Worm (Caenorhabditis elegans) whole organism, late embryonic: ENCODE measurements around the gene F41E7.6.

Source experiments
- K09A11.1 ChIP-seq: sonication (generic microtip); optimal IDR thresholded peaks from 2 replicates; lab custom pipeline; 2017; ENCODE audit warnings: antibody characterized with exemption, mild to moderate bottlenecking, missing genetic modification characterization, missing compliant biosample characterization; ENCODE audit not compliant: insufficient read depth
- che-1 ChIP-seq: sonication (generic microtip); optimal IDR thresholded peaks from 2 replicates; lab custom pipeline; 2016; ENCODE audit warnings: mild to moderate bottlenecking, missing genetic modification characterization, missing compliant biosample characterization
- dve-1 ChIP-seq: sonication (generic microtip); optimal IDR thresholded peaks from 2 replicates; lab custom pipeline; 2017; ENCODE audit warnings: antibody characterized with exemption, mild to moderate bottlenecking, missing genetic modification characterization, missing compliant biosample characterization
- elt-2 ChIP-seq: sonication (generic microtip); optimal IDR thresholded peaks from 2 replicates; lab custom pipeline; 2016; ENCODE audit warnings: missing genetic modification reagents, missing genetic modification characterization, missing compliant biosample characterization
- hlh-8 ChIP-seq: sonication (generic microtip); optimal IDR thresholded peaks from 2 replicates; lab custom pipeline; 2016; ENCODE audit warnings: missing genotype, missing genetic modification characterization, missing compliant biosample characterization
- lin-11 ChIP-seq: fragments of 200-800 bp; sonication (Bioruptor generic); optimal IDR thresholded peaks from 2 replicates; lab custom pipeline; 2018; ENCODE audit warnings: mild to moderate bottlenecking, missing genetic modification characterization, missing compliant biosample characterization
- nhr-11 ChIP-seq: fragments of 150-350 bp; optimal IDR thresholded peaks from 2 replicates; lab custom pipeline; 2014; ENCODE audit warnings: missing biosample characterization, missing genetic modification characterization
- pha-4 ChIP-seq: fragments of 150-350 bp; optimal IDR thresholded peaks from 2 replicates; lab custom pipeline; 2018; ENCODE audit warnings: missing biosample characterization, missing genetic modification reagents, missing genetic modification characterization
- rnt-1 ChIP-seq: sonication (generic microtip); optimal IDR thresholded peaks from 2 replicates; lab custom pipeline; 2016; ENCODE audit warnings: missing genetic modification characterization, missing compliant biosample characterization

- TF ChIP-seq che-1 (tag; lab: Kevin White, UChicago), result no peak
- TF ChIP-seq lin-11 (tag; lab: Kevin White, UChicago), result no peak
- no peak for TF ChIP-seq hlh-8 (tag; lab: Kevin White, UChicago)
- TF ChIP-seq elt-2, result no peak
- TF ChIP-seq dve-1 (tag; lab: Kevin White, UChicago), result no peak
- no peak for TF ChIP-seq K09A11.1
- no peak for TF ChIP-seq nhr-11
- TF ChIP-seq rnt-1 (tag; lab: Kevin White, UChicago), result no peak
- TF ChIP-seq pha-4, result no peak
Measured at ce11 chrX:10279299-10279698, 31.0 kb downstream of the F41E7.6 start, which contains the start of gene slc-9B.1.
